Fruit fly (Drosophila melanogaster) whole organism, embryonic: ENCODE data around the gene CG18281.
A peak's percentile ranks its signal among the peaks of the same experiment; 100 is the strongest.

Experiments used
- Adf1 ChIP-seq: fragments of 200-800 bp; sonication (Bioruptor generic); IDR thresholded peaks from 2 replicates; pipeline ENCODE4 v1.3.6; 2022; ENCODE audit warnings: missing biosample characterization, missing genetic modification characterization
- Antp ChIP-seq: fragments of 200-800 bp; sonication (Bioruptor generic); optimal IDR thresholded peaks from 3 replicates; lab custom pipeline; 2016; ENCODE audit warnings: missing biosample characterization, missing genetic modification characterization
- Asciz ChIP-seq: fragments of 200-800 bp; sonication (Bioruptor generic); optimal IDR thresholded peaks from 2 replicates; lab custom pipeline; 2017; ENCODE audit warnings: missing biosample characterization, mild to moderate bottlenecking, missing genetic modification characterization, missing genetic modification reagents
- Atf6 ChIP-seq: fragments of 200-800 bp; sonication (Bioruptor generic); IDR thresholded peaks from 2 replicates; pipeline ENCODE4 v1.3.6; 2022; ENCODE audit warnings: missing biosample characterization, missing genetic modification characterization
- BtbVII ChIP-seq: fragments of 200-800 bp; sonication (Bioruptor generic); optimal IDR thresholded peaks from 3 replicates; lab custom pipeline; 2017; ENCODE audit warnings: missing biosample characterization, mild to moderate bottlenecking, missing genetic modification characterization
- CG11247 ChIP-seq: fragments of 200-800 bp; sonication (Bioruptor generic); IDR thresholded peaks from 2 replicates; pipeline ENCODE4 v1.3.6; 2022; ENCODE audit warnings: missing biosample characterization, missing genetic modification characterization
- CG16779 ChIP-seq: fragments of 200-800 bp; sonication (Bioruptor generic); IDR thresholded peaks from 2 replicates; pipeline ENCODE4 v1.3.6; 2022; ENCODE audit warnings: missing biosample characterization, missing genetic modification characterization
- CG17385 ChIP-seq: fragments of 200-800 bp; sonication (Bioruptor generic); optimal IDR thresholded peaks from 3 replicates; lab custom pipeline; 2018; ENCODE audit warnings: missing biosample characterization, mild to moderate bottlenecking, missing genetic modification characterization
- CG1832 ChIP-seq: fragments of 200-800 bp; sonication (Bioruptor generic); optimal IDR thresholded peaks from 2 replicates; lab custom pipeline; 2017; ENCODE audit warnings: missing biosample characterization, mild to moderate bottlenecking, missing genetic modification characterization, inconsistent platforms
- CG2116 ChIP-seq: fragments of 200-800 bp; sonication (Bioruptor generic); optimal IDR thresholded peaks from 3 replicates; lab custom pipeline; 2018; ENCODE audit warnings: missing biosample characterization, mild to moderate bottlenecking, missing genetic modification characterization
- CG2202 ChIP-seq: fragments of 200-800 bp; sonication (Bioruptor generic); optimal IDR thresholded peaks from 2 replicates; lab custom pipeline; 2018; ENCODE audit warnings: missing biosample characterization, mild to moderate bottlenecking, missing genetic modification characterization
- CG30431 ChIP-seq: fragments of 200-800 bp; sonication (Bioruptor generic); optimal IDR thresholded peaks from 2 replicates; lab custom pipeline; 2017; ENCODE audit warnings: missing biosample characterization, missing genetic modification characterization
- CG32767 ChIP-seq: fragments of 200-800 bp; sonication (Bioruptor generic); IDR thresholded peaks from 2 replicates; pipeline ENCODE4 v1.3.6; 2022; ENCODE audit warnings: missing biosample characterization, missing genetic modification characterization
- CG4707 ChIP-seq: fragments of 200-800 bp; sonication (Bioruptor generic); optimal IDR thresholded peaks from 2 replicates; lab custom pipeline; 2018; ENCODE audit warnings: missing biosample characterization, mild to moderate bottlenecking, missing genetic modification characterization, moderate library complexity
- CG5245 ChIP-seq: fragments of 200-800 bp; sonication (Bioruptor generic); optimal IDR thresholded peaks from 3 replicates; lab custom pipeline; 2016; ENCODE audit warnings: missing biosample characterization, missing genetic modification characterization
- CG7786 ChIP-seq: fragments of 200-800 bp; sonication (Bioruptor generic); optimal IDR thresholded peaks from 2 replicates; lab custom pipeline; 2016; ENCODE audit warnings: missing biosample characterization, missing genetic modification characterization
- CG7928 ChIP-seq: fragments of 200-800 bp; sonication (Bioruptor generic); optimal IDR thresholded peaks from 2 replicates; lab custom pipeline; 2017; ENCODE audit warnings: missing biosample characterization, mild to moderate bottlenecking, missing genetic modification characterization
- Deaf1 ChIP-seq: fragments of 200-800 bp; optimal IDR thresholded peaks from 3 replicates; lab custom pipeline; 2019; ENCODE audit warnings: missing biosample characterization, mild to moderate bottlenecking, missing genetic modification characterization, moderate library complexity
- Dref ChIP-seq: fragments of 200-800 bp; sonication (Bioruptor generic); IDR thresholded peaks from 2 replicates; pipeline ENCODE4 v1.3.6; 2022; ENCODE audit warnings: missing biosample characterization, missing genetic modification characterization
- Eip74EF ChIP-seq, 2 experiments: fragments of 200-800 bp in 1 of 2; fragments of >200 bp in 1 of 2; sonication (Bioruptor generic) in 1 of 2; optimal IDR thresholded peaks; 2 replicates each; lab custom pipeline; 2017 to 2019; ENCODE audit warnings: missing biosample characterization in 2 of 2, missing genetic modification characterization in 2 of 2, mild to moderate bottlenecking in 1 of 2, moderate library complexity in 1 of 2
- Fer1 ChIP-seq: fragments of 200-800 bp; sonication (Bioruptor generic); optimal IDR thresholded peaks from 2 replicates; lab custom pipeline; 2017; ENCODE audit warnings: missing biosample characterization, mild to moderate bottlenecking, missing genetic modification characterization
- Fer3 ChIP-seq: fragments of 200-800 bp; sonication (Bioruptor generic); optimal IDR thresholded peaks from 2 replicates; lab custom pipeline; 2018; ENCODE audit warnings: missing biosample characterization, mild to moderate bottlenecking, missing genetic modification characterization, moderate library complexity
- Gug ChIP-seq: fragments of 200-800 bp; sonication (Bioruptor generic); IDR thresholded peaks from 4 replicates; pipeline ENCODE4 v1.3.6; 2022; ENCODE audit warnings: missing biosample characterization, missing genetic modification characterization
- HmgZ ChIP-seq: fragments of 200-800 bp; sonication (Bioruptor generic); optimal IDR thresholded peaks from 2 replicates; lab custom pipeline; 2018; ENCODE audit warnings: missing biosample characterization, mild to moderate bottlenecking, missing genetic modification characterization
- Hr78 ChIP-seq, 2 experiments: fragments of 200-800 bp in 1 of 2; fragments of >200 bp in 1 of 2; sonication (Bioruptor generic) in 1 of 2; optimal IDR thresholded peaks; 2 replicates each; lab custom pipeline; 2017 to 2019; ENCODE audit warnings: missing biosample characterization in 2 of 2, missing genetic modification characterization in 2 of 2, mild to moderate bottlenecking in 1 of 2, moderate library complexity in 1 of 2
- Mrtf ChIP-seq: fragments of 200-800 bp; sonication (Bioruptor generic); IDR thresholded peaks from 3 replicates; pipeline ENCODE4 v1.3.6; 2022; ENCODE audit warnings: missing biosample characterization, missing genetic modification characterization
- NFAT ChIP-seq: fragments of 200-800 bp; sonication (Bioruptor generic); IDR thresholded peaks from 2 replicates; pipeline ENCODE4 v1.3.6; 2022; ENCODE audit warnings: missing biosample characterization, missing genetic modification characterization
- NK7.1 ChIP-seq: fragments of 200-800 bp; sonication (Bioruptor generic); optimal IDR thresholded peaks from 3 replicates; lab custom pipeline; 2016; ENCODE audit warnings: missing biosample characterization, missing genetic modification characterization
- Optix ChIP-seq: fragments of 200-800 bp; sonication (Bioruptor generic); IDR thresholded peaks from 3 replicates; pipeline ENCODE4 v1.3.6; 2022; ENCODE audit warnings: missing biosample characterization, missing genetic modification characterization
- Side ChIP-seq: fragments of 200-800 bp; sonication (Bioruptor generic); optimal IDR thresholded peaks from 2 replicates; lab custom pipeline; 2016; ENCODE audit warnings: missing biosample characterization, missing genetic modification characterization
- Stat92E ChIP-seq, 3 experiments: fragments of >200 bp in 2 of 3; fragments of 200-800 bp in 1 of 3; sonication (Bioruptor generic) in 1 of 3; optimal IDR thresholded peaks; 2 replicates each; lab custom pipeline; 2017 to 2019; ENCODE audit warnings: missing biosample characterization in 3 of 3, missing genetic modification characterization in 3 of 3, mild to moderate bottlenecking in 1 of 3, moderate library complexity in 1 of 3
- Vsx1 ChIP-seq: fragments of 200-800 bp; sonication (Bioruptor generic); optimal IDR thresholded peaks from 2 replicates; lab custom pipeline; 2017; ENCODE audit warnings: missing biosample characterization, mild to moderate bottlenecking, missing genetic modification characterization, missing genetic modification reagents
- bowl ChIP-seq: fragments of 200-800 bp; sonication (Bioruptor generic); IDR thresholded peaks from 2 replicates; pipeline ENCODE4 v1.3.6; 2022; ENCODE audit warnings: missing biosample characterization, missing genetic modification characterization
- ci ChIP-seq: fragments of 200-800 bp; sonication (Bioruptor generic); IDR thresholded peaks from 3 replicates; pipeline ENCODE4 v1.3.6; 2022; ENCODE audit warnings: missing biosample characterization, missing genetic modification characterization
- fd64A ChIP-seq: fragments of 200-800 bp; sonication (Bioruptor generic); optimal IDR thresholded peaks from 3 replicates; lab custom pipeline; 2018; ENCODE audit warnings: missing biosample characterization, mild to moderate bottlenecking, missing genetic modification characterization
- jigr1 ChIP-seq: fragments of 200-800 bp; sonication (Bioruptor generic); IDR thresholded peaks from 3 replicates; pipeline ENCODE4 v1.3.6; 2022; ENCODE audit warnings: missing biosample characterization, missing genetic modification characterization
- kah ChIP-seq: fragments of 200-800 bp; sonication (Bioruptor generic); optimal IDR thresholded peaks from 2 replicates; lab custom pipeline; 2018; ENCODE audit warnings: missing biosample characterization, mild to moderate bottlenecking, missing genetic modification characterization
- kay ChIP-seq: fragments of 200-800 bp; sonication (Bioruptor generic); optimal IDR thresholded peaks from 2 replicates; lab custom pipeline; 2016; ENCODE audit warnings: missing biosample characterization, missing genetic modification characterization
- pnt ChIP-seq: fragments of 200-800 bp; sonication (Bioruptor generic); optimal IDR thresholded peaks from 3 replicates; lab custom pipeline; 2016; ENCODE audit warnings: missing biosample characterization, missing genetic modification characterization
- pum ChIP-seq: fragments of 200-800 bp; sonication (Bioruptor generic); optimal IDR thresholded peaks from 2 replicates; lab custom pipeline; 2016; ENCODE audit warnings: missing biosample characterization, missing genetic modification characterization
- ro ChIP-seq: fragments of 200-800 bp; sonication (Bioruptor generic); IDR thresholded peaks from 2 replicates; pipeline ENCODE4 v1.3.6; 2022; ENCODE audit warnings: missing biosample characterization, missing genetic modification characterization
- salm ChIP-seq: fragments of 200-800 bp; sonication (Bioruptor generic); optimal IDR thresholded peaks from 2 replicates; lab custom pipeline; 2018; ENCODE audit warnings: missing biosample characterization, mild to moderate bottlenecking, missing genetic modification characterization
- sisA ChIP-seq: fragments of 200-800 bp; sonication (Bioruptor generic); IDR thresholded peaks from 2 replicates; pipeline ENCODE4 v1.3.6; 2022; ENCODE audit warnings: missing biosample characterization, missing genetic modification characterization
- slbo ChIP-seq: fragments of 200-800 bp; sonication (Bioruptor generic); IDR thresholded peaks from 2 replicates; pipeline ENCODE4 v1.3.6; 2022; ENCODE audit warnings: missing biosample characterization, missing genetic modification characterization
- so ChIP-seq: fragments of 200-800 bp; sonication (Bioruptor generic); IDR thresholded peaks from 3 replicates; pipeline ENCODE4 v1.3.6; 2022; ENCODE audit warnings: missing biosample characterization, missing genetic modification characterization
- sob ChIP-seq: fragments of 200-800 bp; sonication (Bioruptor generic); IDR thresholded peaks from 2 replicates; pipeline ENCODE4 v1.3.6; 2022; ENCODE audit warnings: missing biosample characterization, missing genetic modification characterization
- tll ChIP-seq, 2 experiments: fragments of 200-800 bp in 1 of 2; fragments of >200 bp in 1 of 2; sonication (Bioruptor generic) in 1 of 2; optimal IDR thresholded peaks; 2 replicates each; lab custom pipeline; 2017 to 2019; ENCODE audit warnings: missing biosample characterization in 2 of 2, missing genetic modification characterization in 2 of 2, mild to moderate bottlenecking in 1 of 2, moderate library complexity in 1 of 2
- toy ChIP-seq: fragments of 200-800 bp; sonication (Bioruptor generic); IDR thresholded peaks from 2 replicates; pipeline ENCODE4 v1.3.6; 2022; ENCODE audit warnings: missing biosample characterization, missing genetic modification characterization
- trem ChIP-seq: fragments of 200-800 bp; optimal IDR thresholded peaks from 3 replicates; lab custom pipeline; 2019; ENCODE audit warnings: missing biosample characterization, mild to moderate bottlenecking, missing genetic modification characterization, moderate library complexity
- twi ChIP-seq: fragments of 200-800 bp; optimal IDR thresholded peaks from 2 replicates; lab custom pipeline; 2019; ENCODE audit warnings: missing biosample characterization, mild to moderate bottlenecking, missing genetic modification characterization, moderate library complexity
- vfl ChIP-seq: fragments of 200-800 bp; sonication (Bioruptor generic); optimal IDR thresholded peaks from 2 replicates; lab custom pipeline; 2016; ENCODE audit warnings: missing biosample characterization, missing genetic modification characterization

CG18281 gene

dm6 chr3L:20491525-20492132 lies 8.0 kb upstream of the CG18281 start, which contains the start of gene ND-39 (continued):
- TF ChIP-seq CG2116 (GFP tag; lab: Kevin White, UChicago) (peak; percentile 93), CG11247 (GFP tag; lab: Robert Waterston, UW) (no peak), CG4707 (GFP tag; lab: Kevin White, UChicago) (no peak), pum (GFP tag; lab: Kevin White, UChicago) (no peak), Optix (GFP tag; lab: Robert Waterston, UW) (no peak), bowl (GFP tag; lab: Robert Waterston, UW) (no peak), Asciz (no peak), CG16779 (GFP tag; lab: Robert Waterston, UW) (no peak), tll (GFP tag; optimal IDR thresholded peaks at IDR 0.05; lab: Kevin White, UChicago) (no peak), CG17385 (GFP tag; lab: Kevin White, UChicago) (no peak), trem (tag; lab: Kevin White, UChicago) (peak; percentile 94), Fer3 (no peak), CG7786 (GFP tag; lab: Kevin White, UChicago) (no peak), Mrtf (GFP tag; lab: Robert Waterston, UW) (no peak), CG30431 (GFP tag; lab: Kevin White, UChicago) (no peak), kay (GFP tag; lab: Kevin White, UChicago) (no peak), Antp (GFP tag; lab: Kevin White, UChicago) (no peak), NK7.1 (GFP tag; lab: Kevin White, UChicago) (no peak), Vsx1 (no peak), Fer1 (GFP tag; lab: Kevin White, UChicago) (no peak), Dref (GFP tag; lab: Robert Waterston, UW) (peak; percentile 54), sob (GFP tag; lab: Robert Waterston, UW) (no peak), fd64A (GFP tag; lab: Kevin White, UChicago) (no peak), Stat92E (GFP tag; optimal IDR thresholded peaks at IDR 0.05; lab: Kevin White, UChicago) (no peak), jigr1 (GFP tag; lab: Robert Waterston, UW) (no peak), ci (GFP tag; lab: Robert Waterston, UW) (no peak), BtbVII (GFP tag; lab: Kevin White, UChicago) (no peak), Deaf1 (no peak), CG1832 (GFP tag; lab: Kevin White, UChicago) (peak; percentile 23), sisA (no peak), kah (GFP tag; lab: Kevin White, UChicago) (no peak), CG7928 (GFP tag; lab: Kevin White, UChicago) (no peak), ro (GFP tag; lab: Robert Waterston, UW) (no peak), twi (tag; lab: Kevin White, UChicago) (no peak), CG5245 (GFP tag; lab: Kevin White, UChicago) (no peak), vfl (GFP tag; lab: Kevin White, UChicago) (no peak), so (GFP tag; lab: Robert Waterston, UW) (no peak), Gug (GFP tag; lab: Robert Waterston, UW) (no peak), Atf6 (GFP tag; lab: Robert Waterston, UW) (no peak; the same call in 1 of the 2 replicates), salm (tag; lab: Kevin White, UChicago) (no peak), Side (GFP tag; lab: Kevin White, UChicago) (no peak), Adf1 (GFP tag; lab: Robert Waterston, UW) (no peak), Hr78 (GFP tag; optimal IDR thresholded peaks at IDR 0.05; lab: Kevin White, UChicago) (no peak), CG2202 (tag; lab: Kevin White, UChicago) (no peak), toy (GFP tag; lab: Robert Waterston, UW) (no peak), CG32767 (GFP tag; lab: Robert Waterston, UW) (no peak), HmgZ (tag; lab: Kevin White, UChicago) (peak; percentile 24), slbo (GFP tag; lab: Robert Waterston, UW) (no peak), NFAT (GFP tag; lab: Robert Waterston, UW) (no peak), pnt (no peak), Eip74EF (GFP tag; optimal IDR thresholded peaks at IDR 0.05; lab: Kevin White, UChicago) (no peak)
